Fruit fly (Drosophila melanogaster): ENCODE data around the gene CG12609.

- no peak for TF ChIP-seq CG13204 (GFP tag; optimal IDR thresholded peaks at IDR 0.05)
- no peak for TF ChIP-seq rn (GFP tag; IDR thresholded peaks at IDR 0.05)
- TF ChIP-seq Pif1A (GFP tag; optimal IDR thresholded peaks at IDR 0.05): no peak
- no peak for TF ChIP-seq CG8301 (tag; optimal IDR thresholded peaks at IDR 0.05)
- TF ChIP-seq gl (tag; optimal IDR thresholded peaks at IDR 0.05): no peak
- TF ChIP-seq CG4496 (GFP tag; IDR thresholded peaks at IDR 0.05): no peak
- TF ChIP-seq CG17806 (tag; optimal IDR thresholded peaks at IDR 0.05): no peak
- no peak for TF ChIP-seq Pif1B (GFP tag; optimal IDR thresholded peaks at IDR 0.05)
- no peak for TF ChIP-seq CG8159 (tag; optimal IDR thresholded peaks at IDR 0.05)
Observed at dm6 chrX:18702245-18702644, 45.9 kb downstream of the CG12609 start.

Measured in whole organism, pupa.